Worm (Caenorhabditis elegans) whole organism, early embryonic: ENCODE measurements around the gene ZK697.8.

Source experiments
- B0310.2 ChIP-seq: sonication (generic microtip); optimal IDR thresholded peaks from 2 replicates; lab custom pipeline; 2016; ENCODE audit warnings: mild to moderate bottlenecking, missing genetic modification characterization, missing compliant biosample characterization
- F13C5.2 ChIP-seq: sonication (generic microtip); optimal IDR thresholded peaks from 2 replicates; lab custom pipeline; 2017; ENCODE audit warnings: mild to moderate bottlenecking, missing genetic modification characterization, inconsistent platforms, missing compliant biosample characterization
- ama-1 ChIP-seq: fragments of 150-350 bp; optimal IDR thresholded peaks from 2 replicates; lab custom pipeline; 2014
- ceh-13 ChIP-seq: fragments of 200-800 bp; sonication (Bioruptor generic); optimal IDR thresholded peaks from 2 replicates; lab custom pipeline; 2018; ENCODE audit warnings: mild to moderate bottlenecking, missing genetic modification characterization, missing compliant biosample characterization
- ceh-36 ChIP-seq: sonication (generic microtip); optimal IDR thresholded peaks from 2 replicates; lab custom pipeline; 2016; ENCODE audit warnings: missing genetic modification characterization, inconsistent platforms, missing compliant biosample characterization
- ets-7 ChIP-seq: sonication (generic microtip); optimal IDR thresholded peaks from 2 replicates; lab custom pipeline; 2016; ENCODE audit warnings: missing genotype, missing genetic modification characterization, missing compliant biosample characterization
- flt-1 ChIP-seq: fragments of 200-800 bp; sonication (Bioruptor generic); IDR thresholded peaks from 2 replicates; pipeline ENCODE4 v1.3.6; 2022; ENCODE audit warnings: missing genetic modification characterization, missing compliant biosample characterization
- hmg-4 ChIP-seq: fragments of 200-800 bp; sonication (Bioruptor generic); optimal IDR thresholded peaks from 2 replicates; lab custom pipeline; 2018; ENCODE audit warnings: mild to moderate bottlenecking, missing genetic modification characterization, missing compliant biosample characterization
- hnd-1 ChIP-seq: sonication (generic microtip); optimal IDR thresholded peaks from 2 replicates; lab custom pipeline; 2016; ENCODE audit warnings: missing genetic modification characterization, missing compliant biosample characterization
- pes-1 ChIP-seq: fragments of 200-800 bp; sonication (Bioruptor generic); IDR thresholded peaks from 2 replicates; pipeline ENCODE4 v1.3.6; 2022; ENCODE audit warnings: missing genetic modification reagents, missing genetic modification characterization, missing compliant biosample characterization
- scrt-1 ChIP-seq: fragments of 200-800 bp; sonication (Bioruptor generic); IDR thresholded peaks from 2 replicates; pipeline ENCODE4 v1.3.6; 2022; ENCODE audit warnings: missing genetic modification characterization, missing compliant biosample characterization
- sea-1 ChIP-seq: fragments of 200-800 bp; sonication (Bioruptor generic); conservative IDR thresholded peaks from 2 replicates; pipeline ENCODE4 v1.3.6; 2022; ENCODE audit warnings: missing genetic modification characterization, missing compliant biosample characterization
- tbx-11 ChIP-seq: fragments of 200-800 bp; sonication (Bioruptor generic); IDR thresholded peaks from 2 replicates; pipeline ENCODE4 v1.3.6; 2022; ENCODE audit warnings: missing genetic modification characterization, missing compliant biosample characterization

DNA sequence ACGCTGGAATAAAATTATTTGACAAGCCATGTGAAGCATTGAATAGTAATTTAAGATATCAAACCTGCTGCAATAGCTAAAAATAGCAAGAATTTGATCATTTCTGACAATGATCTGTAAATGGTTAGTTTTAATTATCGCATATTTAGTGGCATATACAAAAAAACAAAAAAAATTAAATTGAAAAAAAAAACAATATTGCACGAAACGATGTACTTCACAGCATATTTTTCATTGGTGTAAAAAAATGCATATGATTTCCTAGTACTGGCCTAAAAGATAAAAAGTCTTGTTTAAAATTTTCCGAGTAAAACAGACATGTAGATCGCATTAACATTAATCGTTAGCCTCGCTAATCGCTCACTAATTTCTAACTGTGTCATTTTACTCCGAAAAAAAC, at the start of gene ZK697.8:
- TF ChIP-seq flt-1 (no peak), hnd-1 (tag; lab: Kevin White, UChicago) (no peak), B0310.2 (tag; lab: Kevin White, UChicago) (no peak), F13C5.2 (tag; lab: Kevin White, UChicago) (no peak), scrt-1 (GFP tag; lab: Robert Waterston, UW) (no peak), ama-1 (lab: Kevin White, UChicago) (no peak), sea-1 (no peak), ceh-13 (GFP tag; lab: Kevin White, UChicago) (no peak), tbx-11 (no peak), hmg-4 (GFP tag; lab: Kevin White, UChicago) (no peak), pes-1 (GFP tag; lab: Robert Waterston, UW) (no peak), ceh-36 (tag; lab: Kevin White, UChicago) (no peak), ets-7 (tag; lab: Kevin White, UChicago) (no peak)
